Worm (Caenorhabditis elegans) whole organism, L1 larva: ENCODE measurements around the gene dnsn-1.

Experiments
- blmp-1 ChIP-seq: fragments of 150-350 bp; optimal IDR thresholded peaks from 2 replicates; lab custom pipeline; 2014; ENCODE audit warnings: missing biosample characterization, missing genetic modification characterization
- fkh-10 ChIP-seq: sonication (generic microtip); optimal IDR thresholded peaks from 2 replicates; lab custom pipeline; 2017; ENCODE audit warnings: missing biosample characterization, missing genetic modification reagents, missing genetic modification characterization
- lin-39 ChIP-seq: fragments of 150-350 bp; optimal IDR thresholded peaks from 2 replicates; lab custom pipeline; 2014; ENCODE audit warnings: missing biosample characterization, missing genetic modification reagents, missing genetic modification characterization
- lsy-2 ChIP-seq, 2 experiments: fragments of 150-350 bp; optimal IDR thresholded peaks; 2 replicates each; lab custom pipeline; 2014; ENCODE audit warnings: missing biosample characterization in 2 of 2, missing genetic modification characterization in 2 of 2
- nhr-90 ChIP-seq: sonication (generic microtip); optimal IDR thresholded peaks from 2 replicates; lab custom pipeline; 2016; ENCODE audit warnings: mild to moderate bottlenecking, missing genetic modification characterization, missing compliant biosample characterization; ENCODE audit not compliant: poor library complexity
- rnt-1 ChIP-seq: sonication (generic microtip); optimal IDR thresholded peaks from 2 replicates; lab custom pipeline; 2016; ENCODE audit warnings: mild to moderate bottlenecking, missing genetic modification characterization, moderate library complexity, missing compliant biosample characterization
- snpc-4 ChIP-seq: fragments of 150-350 bp; optimal IDR thresholded peaks from 2 replicates; lab custom pipeline; 2014; ENCODE audit warnings: missing biosample characterization, missing genetic modification characterization
- unc-62 ChIP-seq: fragments of 150-350 bp; optimal IDR thresholded peaks from 2 replicates; lab custom pipeline; 2014; ENCODE audit warnings: missing biosample characterization, missing genetic modification reagents, missing genetic modification characterization
- unc-86 ChIP-seq: sonication (generic microtip); optimal IDR thresholded peaks from 2 replicates; lab custom pipeline; 2016; ENCODE audit warnings: missing genetic modification characterization, missing compliant biosample characterization

- TF ChIP-seq nhr-90 (tag; lab: Kevin White, UChicago) (no peak), lsy-2 (tag; optimal IDR thresholded peaks at IDR 0.05; lab: Kevin White, UChicago) (no peak), unc-86 (tag; lab: Kevin White, UChicago) (no peak), lin-39 (tag; lab: Kevin White, UChicago) (no peak), rnt-1 (tag; lab: Kevin White, UChicago) (no peak), snpc-4 (tag; lab: Kevin White, UChicago) (no peak), blmp-1 (no peak), fkh-10 (GFP tag; lab: Kevin White, UChicago) (no peak), unc-62 (GFP tag; lab: Kevin White, UChicago) (no peak)
Observed at ce11 chrII:400167-400566, 10.6 kb downstream of the dnsn-1 start.
